Fruit fly (Drosophila melanogaster): ENCODE results near the gene tomboy20.

The tomboy20 gene

DNA sequence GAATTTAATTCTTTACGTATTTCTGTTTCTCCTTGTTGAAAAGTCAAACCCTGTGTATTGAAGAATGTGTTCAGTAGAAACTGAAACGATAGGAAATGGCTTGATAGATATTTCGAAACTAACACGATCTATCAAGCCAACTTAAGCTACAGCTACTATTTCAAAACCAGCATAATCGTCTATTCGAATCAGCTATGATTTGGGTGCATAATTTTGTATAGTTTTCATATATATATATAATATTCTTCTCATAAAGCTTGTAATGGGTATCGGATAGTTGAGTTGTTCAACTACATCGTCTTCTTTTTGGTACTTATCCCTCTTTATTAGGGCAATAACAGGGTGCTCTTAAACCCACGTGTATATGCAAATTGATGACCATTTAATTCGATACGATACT, at the start of gene tomboy20:
tomboy20 (minus strand) TSS at position 101 of the 400 bp plus-strand sequence.
- TF ChIP-seq psq (optimal IDR thresholded peaks at IDR 0.05) (no peak), EcR (GFP tag; optimal IDR thresholded peaks at IDR 0.05) (no peak), Dll (optimal IDR thresholded peaks at IDR 0.05) (no peak), usp (GFP tag; optimal IDR thresholded peaks at IDR 0.05) (no peak), CG8478 (optimal IDR thresholded peaks at IDR 0.05) (no peak), pan (optimal IDR thresholded peaks at IDR 0.05) (no peak)

DNA sequence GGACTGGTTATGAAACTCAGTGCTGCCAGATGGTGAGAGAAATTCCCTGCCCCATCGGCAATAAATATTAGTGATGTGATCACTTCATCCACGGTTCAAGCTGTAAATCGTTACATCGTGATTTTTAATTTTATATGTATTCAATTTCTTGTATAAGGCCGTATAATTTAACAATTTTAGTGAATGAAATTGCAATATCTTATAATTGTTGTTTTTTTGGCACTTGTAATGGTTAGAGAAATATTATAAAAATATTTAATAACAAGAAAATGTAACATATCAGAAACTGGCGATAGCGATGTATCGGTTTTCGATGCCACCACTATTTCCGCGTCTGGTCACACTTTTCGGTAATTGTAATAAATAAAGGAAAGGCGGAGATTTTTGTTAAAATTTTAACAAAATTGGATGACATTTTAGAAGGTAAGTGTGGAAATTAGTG, 48.3 kb upstream of the tomboy20 start, which contains the start of the genes mRpL37 and Rbp1:
mRpL37 (minus strand) TSS at position 35 of the 442 bp plus-strand sequence.
Rbp1 (plus strand) TSS at position 326 of the 442 bp plus-strand sequence.
- TF ChIP-seq pan (optimal IDR thresholded peaks at IDR 0.05) (no peak), psq (optimal IDR thresholded peaks at IDR 0.05) (no peak), usp (GFP tag; optimal IDR thresholded peaks at IDR 0.05) (no peak)

DNA sequence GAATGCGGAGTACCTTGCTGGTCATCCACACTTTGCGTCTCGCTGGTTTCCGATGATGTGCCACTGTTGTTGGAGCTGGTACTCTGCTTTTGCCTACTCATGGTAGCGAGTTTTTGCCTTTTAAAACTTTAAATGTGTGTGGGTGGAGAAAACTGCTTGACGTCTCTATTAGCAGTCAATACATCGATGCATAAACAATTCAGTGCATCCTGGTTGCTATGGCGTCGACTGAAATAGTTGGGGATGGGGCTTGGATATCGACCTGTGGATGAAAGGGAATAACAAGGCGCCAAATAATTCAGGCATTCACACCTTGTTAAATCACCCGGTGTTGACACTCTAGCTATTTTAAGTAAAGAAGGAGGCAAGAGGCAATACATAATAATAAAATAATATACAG, 46.4 kb upstream of the tomboy20 start, which contains the start of gene CG42633:
CG42633 (minus strand) TSS at position 101 of the 400 bp plus-strand sequence.
- no peak for TF ChIP-seq usp (GFP tag; optimal IDR thresholded peaks at IDR 0.05)
- TF ChIP-seq psq (optimal IDR thresholded peaks at IDR 0.05) = no peak
- TF ChIP-seq Dll (optimal IDR thresholded peaks at IDR 0.05) = no peak
- TF ChIP-seq CG8478 (optimal IDR thresholded peaks at IDR 0.05) = no peak
- TF ChIP-seq pan (optimal IDR thresholded peaks at IDR 0.05) = no peak

dm6 chr3R:10780161-10780560, 44.4 kb upstream of the tomboy20 start:
- TF ChIP-seq psq (optimal IDR thresholded peaks at IDR 0.05) (no peak), usp (GFP tag; optimal IDR thresholded peaks at IDR 0.05) (no peak), CG8478 (optimal IDR thresholded peaks at IDR 0.05) (no peak), pan (optimal IDR thresholded peaks at IDR 0.05) (no peak), EcR (GFP tag; optimal IDR thresholded peaks at IDR 0.05) (no peak), Dll (optimal IDR thresholded peaks at IDR 0.05) (no peak)

- no peak for TF ChIP-seq EcR (GFP tag; optimal IDR thresholded peaks at IDR 0.05)
- no peak for TF ChIP-seq CG8478 (optimal IDR thresholded peaks at IDR 0.05)
- TF ChIP-seq pan (optimal IDR thresholded peaks at IDR 0.05) = no peak
- TF ChIP-seq psq (optimal IDR thresholded peaks at IDR 0.05) = no peak
Observed at dm6 chr3R:10779269-10779668, 43.5 kb upstream of the tomboy20 start, which contains the start of gene Desi. Desi (plus strand) TSS chr3R:10779569.

- TF ChIP-seq psq (optimal IDR thresholded peaks at IDR 0.05) (no peak), usp (GFP tag; optimal IDR thresholded peaks at IDR 0.05) (no peak), EcR (GFP tag; optimal IDR thresholded peaks at IDR 0.05) (no peak), CG8478 (optimal IDR thresholded peaks at IDR 0.05) (no peak), Dll (optimal IDR thresholded peaks at IDR 0.05) (no peak), pan (optimal IDR thresholded peaks at IDR 0.05) (no peak)
Observed at dm6 chr3R:10778151-10778550, 42.4 kb upstream of the tomboy20 start.

- TF ChIP-seq Dll (optimal IDR thresholded peaks at IDR 0.05) (no peak), pan (optimal IDR thresholded peaks at IDR 0.05) (no peak), EcR (GFP tag; optimal IDR thresholded peaks at IDR 0.05) (no peak), CG8478 (optimal IDR thresholded peaks at IDR 0.05) (no peak), psq (optimal IDR thresholded peaks at IDR 0.05) (no peak), usp (GFP tag; optimal IDR thresholded peaks at IDR 0.05) (no peak)
Observed at dm6 chr3R:10777274-10777673, 41.5 kb upstream of the tomboy20 start, which contains the start of the genes CG45076, CG45078 and fau. CG45076 (minus strand) TSS chr3R:10777374. CG45078 (minus strand) TSS chr3R:10777374. fau (minus strand) TSS chr3R:10777374.

DNA sequence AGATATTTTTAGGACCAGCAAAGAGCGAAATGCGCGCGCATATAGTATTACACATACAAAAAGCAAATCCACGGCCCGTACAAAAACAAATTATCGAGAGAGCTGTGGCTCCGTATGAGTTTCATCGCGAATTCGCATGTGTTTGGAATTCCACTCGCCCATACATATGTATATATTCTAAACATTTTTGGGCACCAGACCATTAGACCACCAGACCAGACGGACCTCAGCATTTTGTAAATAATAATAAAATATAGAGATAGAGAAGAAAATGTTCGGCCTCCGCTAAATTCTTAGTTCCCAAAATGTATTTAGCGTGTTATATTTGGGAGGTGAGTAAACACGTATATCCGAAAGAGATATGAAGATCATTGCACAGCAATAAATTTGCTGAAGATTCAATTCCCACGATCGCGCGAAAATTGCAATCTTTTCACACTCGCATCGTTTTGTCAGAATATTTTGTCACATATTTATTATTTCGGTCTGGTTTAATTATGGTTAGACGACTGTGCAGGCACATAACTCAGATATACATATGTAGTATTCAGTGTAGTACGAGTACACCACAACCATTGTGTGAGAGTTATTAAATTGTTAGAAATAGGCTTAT, 40.4 kb upstream of the tomboy20 start:
- TF ChIP-seq usp (GFP tag; optimal IDR thresholded peaks at IDR 0.05) (no peak), EcR (GFP tag; optimal IDR thresholded peaks at IDR 0.05) (no peak), Dll (optimal IDR thresholded peaks at IDR 0.05) (no peak), pan (optimal IDR thresholded peaks at IDR 0.05) (no peak), psq (optimal IDR thresholded peaks at IDR 0.05) (no peak), CG8478 (optimal IDR thresholded peaks at IDR 0.05) (no peak)

DNA sequence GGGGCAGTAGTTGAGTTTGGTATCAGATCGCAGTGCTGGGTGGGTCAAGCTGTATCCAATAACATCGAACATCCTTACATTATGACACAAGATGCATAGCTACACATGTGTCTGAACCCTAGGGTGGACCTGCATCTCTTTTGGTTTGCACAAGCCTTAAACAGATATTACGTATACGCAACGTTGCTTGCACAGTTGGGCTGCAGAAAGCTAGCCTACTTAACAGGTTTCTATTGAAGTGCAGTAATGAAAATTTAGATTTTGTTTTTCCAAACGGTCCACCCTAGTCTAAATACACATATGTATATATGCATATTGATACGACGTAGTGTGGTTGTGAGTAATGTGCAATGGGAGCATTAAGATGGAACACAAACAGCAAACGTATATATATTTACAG, 39.5 kb upstream of the tomboy20 start:
- no peak for TF ChIP-seq usp (GFP tag; optimal IDR thresholded peaks at IDR 0.05)
- no peak for TF ChIP-seq Dll (optimal IDR thresholded peaks at IDR 0.05)
- no peak for TF ChIP-seq EcR (GFP tag; optimal IDR thresholded peaks at IDR 0.05)
- no peak for TF ChIP-seq CG8478 (optimal IDR thresholded peaks at IDR 0.05)
- no peak for TF ChIP-seq psq (optimal IDR thresholded peaks at IDR 0.05)
- TF ChIP-seq pan (optimal IDR thresholded peaks at IDR 0.05) = no peak

DNA sequence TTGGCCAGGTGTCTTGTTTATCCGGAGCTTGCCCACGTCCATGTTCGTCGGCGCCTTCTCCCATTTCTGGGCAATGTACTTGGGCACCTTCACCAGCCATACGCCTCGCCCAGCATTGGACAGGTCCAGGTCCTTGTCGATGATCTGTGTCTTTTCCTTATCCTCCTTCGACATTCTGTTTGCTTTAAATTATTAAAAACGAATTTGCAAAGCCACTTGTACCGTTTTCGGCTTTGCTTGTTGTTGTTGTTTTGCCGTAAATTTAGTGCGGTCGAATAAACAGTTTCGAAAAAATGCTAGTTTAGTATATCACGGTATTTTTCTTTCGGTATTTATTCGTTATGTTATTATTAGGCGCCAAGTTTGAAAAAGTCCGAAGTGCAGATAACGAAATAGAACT, 31.8 kb upstream of the tomboy20 start, which contains the start of gene TfIIFbeta:
TfIIFbeta (minus strand) TSS at position 279 of the 400 bp plus-strand sequence.
- no peak for TF ChIP-seq Dll (optimal IDR thresholded peaks at IDR 0.05)
- TF ChIP-seq usp (GFP tag; optimal IDR thresholded peaks at IDR 0.05) = no peak
- TF ChIP-seq EcR (GFP tag; optimal IDR thresholded peaks at IDR 0.05) = no peak
- no peak for TF ChIP-seq psq (optimal IDR thresholded peaks at IDR 0.05)
- TF ChIP-seq CG8478 (optimal IDR thresholded peaks at IDR 0.05) = no peak

dm6 chr3R:10761980-10762379, 26.2 kb upstream of the tomboy20 start:
- TF ChIP-seq CG8478 (optimal IDR thresholded peaks at IDR 0.05) = no peak
- TF ChIP-seq usp (GFP tag; optimal IDR thresholded peaks at IDR 0.05) = no peak
- TF ChIP-seq pan (optimal IDR thresholded peaks at IDR 0.05) = no peak
- TF ChIP-seq Dll (optimal IDR thresholded peaks at IDR 0.05) = no peak
- no peak for TF ChIP-seq EcR (GFP tag; optimal IDR thresholded peaks at IDR 0.05)
- TF ChIP-seq psq (optimal IDR thresholded peaks at IDR 0.05) = no peak

DNA sequence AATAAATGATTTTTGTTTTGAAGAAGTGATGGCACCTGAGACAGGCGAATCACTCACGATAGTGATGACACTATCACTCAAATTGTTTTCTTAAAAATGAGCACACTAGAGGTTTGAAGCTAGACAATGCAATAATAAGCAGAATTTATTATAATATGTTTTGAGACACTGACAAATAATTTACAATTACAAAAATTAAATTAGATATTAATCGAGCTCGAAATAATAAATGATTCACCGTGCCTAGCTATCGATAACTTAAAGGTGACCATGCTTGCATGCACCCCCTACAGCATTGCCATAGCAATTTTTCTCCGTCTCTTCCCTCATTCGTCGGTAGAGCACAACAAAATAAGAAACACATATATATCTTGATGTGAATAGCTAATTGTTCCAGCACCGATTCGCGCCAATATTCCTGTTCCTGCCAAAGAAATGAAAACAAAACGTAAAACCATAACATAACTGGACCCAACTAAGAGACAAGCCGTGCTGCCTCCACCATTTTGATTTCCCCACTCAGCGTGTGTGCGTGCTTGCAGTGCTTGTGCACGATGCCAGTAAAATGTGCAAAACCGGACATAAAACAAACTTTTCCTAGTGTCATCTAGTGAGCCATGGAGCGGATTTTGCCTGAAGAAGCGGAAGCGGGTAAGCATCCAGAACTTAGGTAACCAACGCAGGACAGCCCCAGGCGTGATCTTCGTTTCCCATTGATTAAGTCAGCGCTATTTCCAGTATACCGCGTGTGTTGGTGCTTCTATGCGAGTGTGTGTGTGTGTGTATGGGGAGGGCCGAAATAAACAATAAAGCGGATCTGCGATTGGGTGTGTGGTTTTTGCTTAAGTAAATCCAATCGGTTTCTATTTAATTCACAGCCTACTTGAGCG, 25.5 kb upstream of the tomboy20 start, which contains the start of the genes MED7 and Cap-H2:
MED7 (minus strand) TSS at position 67 of the 890 bp plus-strand sequence.
Cap-H2 (plus strand) TSS at position 345 of the 890 bp plus-strand sequence.
- TF ChIP-seq usp (GFP tag; optimal IDR thresholded peaks at IDR 0.05) = no peak
- peak; percentile 6 for TF ChIP-seq psq (optimal IDR thresholded peaks at IDR 0.05)
